Fruit fly (Drosophila melanogaster): ENCODE measurements around the gene LManI.

LManI gene

dm6 chr2L:10495495-10495894 lies 38.5 kb upstream of the LManI start:
- no peak for TF ChIP-seq D19A (tag; optimal IDR thresholded peaks at IDR 0.05)
- peak; percentile 40 for TF ChIP-seq Asciz (GFP tag; optimal IDR thresholded peaks at IDR 0.05)
- TF ChIP-seq Neu2 (GFP tag; optimal IDR thresholded peaks at IDR 0.05; ENCODE audit: borderline replicate concordance), result no peak
- peak; percentile 63 for TF ChIP-seq sens (GFP tag)
- TF ChIP-seq Opbp (GFP tag; IDR thresholded peaks at IDR 0.05; ENCODE audit: partially characterized antibody), result no peak
- TF ChIP-seq CG8388 (GFP tag; optimal IDR thresholded peaks at IDR 0.05), result no peak
- TF ChIP-seq gt (GFP tag; IDR thresholded peaks at IDR 0.05), result no peak
- no peak for TF ChIP-seq esg (GFP tag; conservative IDR thresholded peaks at IDR 0.05)

DNA sequence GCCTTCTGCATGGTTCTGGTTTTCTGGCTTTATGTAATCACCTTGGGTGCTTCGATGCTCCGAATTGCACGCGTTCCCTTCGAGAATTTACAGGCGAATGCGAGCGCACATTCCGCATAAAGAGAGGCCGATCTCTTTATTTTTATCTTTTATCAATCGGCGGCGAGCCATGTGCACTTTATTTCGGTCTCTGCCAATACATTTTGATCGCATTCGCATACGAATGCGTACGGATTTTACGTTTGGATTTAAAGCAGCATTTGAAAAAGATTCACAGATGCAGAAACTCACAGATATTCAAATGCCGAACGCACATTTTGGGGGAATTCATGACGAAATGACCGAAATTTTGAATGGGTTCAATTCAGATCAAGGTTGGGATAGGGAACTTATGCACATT lies 34.3 kb upstream of the LManI start, which contains the start of gene CG13144:
Gene CG13144 (minus strand): TSS at position 101 of the 400 bp plus-strand sequence.
- TF ChIP-seq CG17912 (GFP tag; optimal IDR thresholded peaks at IDR 0.05) (no peak), ci (GFP tag; IDR thresholded peaks at IDR 0.05) (0 out of 3 replicates have a peak, but pooled peaks have one; percentile 41), gsb (GFP tag; IDR thresholded peaks at IDR 0.05) (0 out of 2 replicates have a peak, but pooled peaks have one; percentile 29), D19B (GFP tag; optimal IDR thresholded peaks at IDR 0.05) (no peak), ewg (GFP tag; optimal IDR thresholded peaks at IDR 0.05) (no peak), CG34224 (GFP tag; IDR thresholded peaks at IDR 0.05; ENCODE audit: partially characterized antibody) (no peak)

- TF ChIP-seq nerfin-2 (GFP tag; IDR thresholded peaks at IDR 0.05; ENCODE audit: partially characterized antibody), result peak; percentile 51; the same call in 1 of the 2 replicates
- TF ChIP-seq Max (GFP tag; optimal IDR thresholded peaks at IDR 0.05), result peak; percentile 27
- TF ChIP-seq CG10321 (GFP tag; IDR thresholded peaks at IDR 0.05), result no peak
- no peak for TF ChIP-seq run (tag; optimal IDR thresholded peaks at IDR 0.05)
- TF ChIP-seq CG4617 (GFP tag; optimal IDR thresholded peaks at IDR 0.05; ENCODE audit: borderline replicate concordance), result peak; percentile 55
- TF ChIP-seq Dref (GFP tag; IDR thresholded peaks at IDR 0.05), result peak; percentile 80
- no peak for TF ChIP-seq Mad (GFP tag; optimal IDR thresholded peaks at IDR 0.05)
- TF ChIP-seq onecut (GFP tag; IDR thresholded peaks at IDR 0.05), result peak; percentile 91
- TF ChIP-seq CG14014 (GFP tag; IDR thresholded peaks at IDR 0.05), result peak; percentile 72
- TF ChIP-seq Mes4 (GFP tag; optimal IDR thresholded peaks at IDR 0.05), result no peak
- no peak for TF ChIP-seq dimm (GFP tag; IDR thresholded peaks at IDR 0.05)
- no peak for TF ChIP-seq H15 (GFP tag; IDR thresholded peaks at IDR 0.05)
- 0 out of 4 replicates have a peak, but pooled peaks have one; percentile 73 for TF ChIP-seq chinmo (GFP tag; IDR thresholded peaks at IDR 0.05; ENCODE audit: partially characterized antibody)
- peak; percentile 65 for TF ChIP-seq CG30020 (tag; optimal IDR thresholded peaks at IDR 0.05)
- peak; percentile 53; the same call in 2 of the 3 replicates for TF ChIP-seq CG14860 (GFP tag; IDR thresholded peaks at IDR 0.05; ENCODE audit: partially characterized antibody)
- TF ChIP-seq sisA (GFP tag; IDR thresholded peaks at IDR 0.05), result peak; percentile 21; the same call in 1 of the 2 replicates
- TF ChIP-seq grn (GFP tag; optimal IDR thresholded peaks at IDR 0.05), result peak; percentile 63
- no peak for TF ChIP-seq schlank (tag; optimal IDR thresholded peaks at IDR 0.05)
- TF ChIP-seq Dp (GFP tag; optimal IDR thresholded peaks at IDR 0.05), result peak; percentile 45
- no peak; the same call in 1 of the 2 replicates for TF ChIP-seq CG42726 (GFP tag; IDR thresholded peaks at IDR 0.05; ENCODE audit: partially characterized antibody)
- TF ChIP-seq sima (GFP tag; optimal IDR thresholded peaks at IDR 0.05), result no peak
- no peak for TF ChIP-seq Dip3 (GFP tag; optimal IDR thresholded peaks at IDR 0.05)
- peak; percentile 51; the same call in 1 of the 2 replicates for TF ChIP-seq slbo (GFP tag; IDR thresholded peaks at IDR 0.05)
- 0 out of 2 replicates have a peak, but pooled peaks have one; percentile 7 for TF ChIP-seq esg (GFP tag; conservative IDR thresholded peaks at IDR 0.05)
- TF ChIP-seq CG17829 (tag; optimal IDR thresholded peaks at IDR 0.05), result peak; percentile 27
- TF ChIP-seq CG12659 (GFP tag; optimal IDR thresholded peaks at IDR 0.05), result peak; percentile 44
- no peak for TF ChIP-seq repo (GFP tag; optimal IDR thresholded peaks at IDR 0.05)
- TF ChIP-seq MBD-R2 (GFP tag; IDR thresholded peaks at IDR 0.05), result peak; percentile 87
- TF ChIP-seq kay (GFP tag; optimal IDR thresholded peaks at IDR 0.05), result peak; percentile 30
- peak; percentile 77 for TF ChIP-seq CG6791 (GFP tag; IDR thresholded peaks at IDR 0.05; ENCODE audit: partially characterized antibody)
- no peak for TF ChIP-seq bcd (GFP tag; optimal IDR thresholded peaks at IDR 0.05)
- TF ChIP-seq Pdp1 (GFP tag; optimal IDR thresholded peaks at IDR 0.05), result peak in 1 of 2 experiments; percentile 22
Observed at dm6 chr2L:10488484-10489223, 31.6 kb upstream of the LManI start, which contains the start of the genes Cog4 and CG6144. TSS of gene Cog4 (minus strand) at chr2L:10488622. TSS of gene CG6144 (plus strand) at chr2L:10488694.

All from whole organism, embryonic.